Fruit fly (Drosophila melanogaster) whole organism, embryonic: ENCODE data around the gene Gs1l.
A peak's percentile ranks its signal among the peaks of the same experiment; 100 is the strongest.

ENCODE experiments used
- B-H1 ChIP-seq: fragments of 200-800 bp; sonication (Bioruptor generic); IDR thresholded peaks from 3 replicates; pipeline ENCODE4 v1.3.6; 2022; ENCODE audit warnings: missing biosample characterization, missing genetic modification characterization
- B-H2 ChIP-seq: fragments of 200-800 bp; sonication (Bioruptor generic); optimal IDR thresholded peaks from 2 replicates; lab custom pipeline; 2018; ENCODE audit warnings: missing biosample characterization, mild to moderate bottlenecking, missing genetic modification characterization
- CG10209 ChIP-seq: fragments of 200-800 bp; sonication (Bioruptor generic); optimal IDR thresholded peaks from 3 replicates; lab custom pipeline; 2017; ENCODE audit warnings: missing biosample characterization, mild to moderate bottlenecking, missing genetic modification characterization, missing genetic modification reagents
- CG13123 ChIP-seq: fragments of 200-800 bp; sonication (Bioruptor generic); optimal IDR thresholded peaks from 2 replicates; lab custom pipeline; 2016; ENCODE audit warnings: missing biosample characterization, missing genetic modification characterization
- CG13775 ChIP-seq: fragments of 200-800 bp; sonication (Bioruptor generic); optimal IDR thresholded peaks from 3 replicates; lab custom pipeline; 2017; ENCODE audit warnings: missing biosample characterization, mild to moderate bottlenecking, missing genetic modification characterization
- CG13894 ChIP-seq: fragments of 200-800 bp; sonication (Bioruptor generic); optimal IDR thresholded peaks from 3 replicates; lab custom pipeline; 2018; ENCODE audit warnings: missing biosample characterization, mild to moderate bottlenecking, missing genetic modification characterization, moderate library complexity
- CG15601 ChIP-seq: fragments of 200-800 bp; sonication (Bioruptor generic); optimal IDR thresholded peaks from 3 replicates; lab custom pipeline; 2019; ENCODE audit warnings: missing biosample characterization, mild to moderate bottlenecking, missing genetic modification characterization, moderate library complexity
- CG1647 ChIP-seq: fragments of 200-800 bp; sonication (Bioruptor generic); optimal IDR thresholded peaks from 3 replicates; lab custom pipeline; 2016; ENCODE audit warnings: missing biosample characterization, missing genetic modification characterization
- CG17912 ChIP-seq: fragments of 200-800 bp; sonication (Bioruptor generic); optimal IDR thresholded peaks from 2 replicates; lab custom pipeline; 2018; ENCODE audit warnings: missing biosample characterization, mild to moderate bottlenecking, missing genetic modification characterization
- CG2199 ChIP-seq: fragments of 200-800 bp; sonication (Bioruptor generic); IDR thresholded peaks from 3 replicates; pipeline ENCODE4 v1.3.6; 2022; ENCODE audit warnings: missing biosample characterization, missing genetic modification characterization
- CG2678 ChIP-seq: fragments of 200-800 bp; sonication (Bioruptor generic); optimal IDR thresholded peaks from 3 replicates; lab custom pipeline; 2019; ENCODE audit warnings: missing biosample characterization, mild to moderate bottlenecking, missing genetic modification characterization, moderate library complexity
- CG3726 ChIP-seq: fragments of 200-800 bp; sonication (Bioruptor generic); IDR thresholded peaks from 3 replicates; pipeline ENCODE4, ENCODE4 v1.3.6; 2022; ENCODE audit warnings: missing biosample characterization, missing genetic modification characterization
- CG42726 ChIP-seq: fragments of 200-800 bp; sonication (Bioruptor generic); IDR thresholded peaks from 2 replicates; pipeline ENCODE4 v1.3.6; 2022; ENCODE audit warnings: missing biosample characterization, missing genetic modification characterization; ENCODE audit not compliant: partially characterized antibody
- CG4360 ChIP-seq: fragments of 200-800 bp; sonication (Bioruptor generic); IDR thresholded peaks from 2 replicates; pipeline ENCODE4 v1.3.6; 2022; ENCODE audit warnings: missing biosample characterization, missing genetic modification characterization
- CG7745 ChIP-seq: fragments of 200-800 bp; sonication (Bioruptor generic); optimal IDR thresholded peaks from 2 replicates; lab custom pipeline; 2018; ENCODE audit warnings: missing biosample characterization, mild to moderate bottlenecking, missing genetic modification characterization, moderate library complexity
- CG8924 ChIP-seq: fragments of 200-800 bp; optimal IDR thresholded peaks from 3 replicates; lab custom pipeline; 2019; ENCODE audit warnings: missing biosample characterization, mild to moderate bottlenecking, missing genetic modification characterization, moderate library complexity
- Dbx ChIP-seq: fragments of 200-800 bp; sonication (Bioruptor generic); IDR thresholded peaks from 3 replicates; pipeline ENCODE4 v1.3.6; 2022; ENCODE audit warnings: missing biosample characterization, missing genetic modification characterization
- Dfd ChIP-seq, 2 experiments: fragments of >200 bp; optimal IDR thresholded peaks; 2 replicates each; lab custom pipeline; 2017; ENCODE audit warnings: missing biosample characterization in 2 of 2, missing genetic modification characterization in 2 of 2
- Drgx ChIP-seq: fragments of 200-800 bp; sonication (Bioruptor generic); IDR thresholded peaks from 2 replicates; pipeline ENCODE4 v1.3.6; 2022; ENCODE audit warnings: missing biosample characterization, missing genetic modification characterization
- Ets65A ChIP-seq: fragments of 200-800 bp; sonication (Bioruptor generic); peaks from one replicate; lab custom pipeline; 2016; ENCODE audit warnings: missing biosample characterization, missing genetic modification characterization
- HmgZ ChIP-seq: fragments of 200-800 bp; sonication (Bioruptor generic); optimal IDR thresholded peaks from 2 replicates; lab custom pipeline; 2018; ENCODE audit warnings: missing biosample characterization, mild to moderate bottlenecking, missing genetic modification characterization
- Kr ChIP-seq: fragments of 200-800 bp; sonication (Bioruptor generic); optimal IDR thresholded peaks from 2 replicates; lab custom pipeline; 2017; ENCODE audit warnings: missing biosample characterization, mild to moderate bottlenecking, missing genetic modification characterization
- Mrtf ChIP-seq: fragments of 200-800 bp; sonication (Bioruptor generic); IDR thresholded peaks from 3 replicates; pipeline ENCODE4 v1.3.6; 2022; ENCODE audit warnings: missing biosample characterization, missing genetic modification characterization
- NK7.1 ChIP-seq: fragments of 200-800 bp; sonication (Bioruptor generic); optimal IDR thresholded peaks from 3 replicates; lab custom pipeline; 2016; ENCODE audit warnings: missing biosample characterization, missing genetic modification characterization
- Pdp1 ChIP-seq, 2 experiments: fragments of 200-800 bp; sonication (Bioruptor generic); optimal IDR thresholded peaks; 3 replicates each; lab custom pipeline; 2016; ENCODE audit warnings: missing biosample characterization in 2 of 2, missing genetic modification characterization in 2 of 2, mild to moderate bottlenecking in 1 of 2, moderate library complexity in 1 of 2
- Sox100B ChIP-seq: fragments of 200-800 bp; sonication (Bioruptor generic); optimal IDR thresholded peaks from 3 replicates; lab custom pipeline; 2018; ENCODE audit warnings: missing biosample characterization, mild to moderate bottlenecking, missing genetic modification characterization
- Ssrp ChIP-seq: fragments of 200-800 bp; sonication (Bioruptor generic); optimal IDR thresholded peaks from 2 replicates; lab custom pipeline; 2018; ENCODE audit warnings: missing biosample characterization, mild to moderate bottlenecking, missing genetic modification characterization, moderate library complexity
- Tbp ChIP-seq: fragments of >200 bp; optimal IDR thresholded peaks from 2 replicates; lab custom pipeline; 2018; ENCODE audit warnings: missing biosample characterization, missing genetic modification characterization
- Trl ChIP-seq, 3 experiments: fragments of >200 bp in 2 of 3; fragments of 200-800 bp in 1 of 3; sonication (Bioruptor generic) in 1 of 3; optimal IDR thresholded peaks; 2 replicates in 1 of 3; 3 replicates in 2 of 3; lab custom pipeline; 2016 to 2017; ENCODE audit warnings: missing biosample characterization in 1 of 3, missing genetic modification characterization in 1 of 3
- cato ChIP-seq: fragments of 200-800 bp; sonication (Bioruptor generic); optimal IDR thresholded peaks from 2 replicates; lab custom pipeline; 2016; ENCODE audit warnings: missing biosample characterization, missing genetic modification characterization, borderline replicate concordance
- dimm ChIP-seq: fragments of 200-800 bp; sonication (Bioruptor generic); IDR thresholded peaks from 2 replicates; pipeline ENCODE4 v1.3.6; 2022; ENCODE audit warnings: missing biosample characterization, missing genetic modification characterization
- dm ChIP-seq: fragments of 200-800 bp; sonication (Bioruptor generic); optimal IDR thresholded peaks from 3 replicates; lab custom pipeline; 2016; ENCODE audit warnings: missing biosample characterization, missing genetic modification characterization
- dmrt11E ChIP-seq: fragments of 200-800 bp; sonication (Bioruptor generic); optimal IDR thresholded peaks from 3 replicates; lab custom pipeline; 2018; ENCODE audit warnings: missing biosample characterization, mild to moderate bottlenecking, missing genetic modification characterization, moderate library complexity
- dpn ChIP-seq, 2 experiments: fragments of 200-800 bp; sonication (Bioruptor generic); optimal IDR thresholded peaks; 3 replicates each; lab custom pipeline; 2016; ENCODE audit warnings: missing biosample characterization in 2 of 2, missing genetic modification characterization in 2 of 2
- eve ChIP-seq, 2 experiments: fragments of >200 bp; optimal IDR thresholded peaks; 2 replicates each; lab custom pipeline; 2017; ENCODE audit warnings: missing biosample characterization in 2 of 2, missing genetic modification characterization in 2 of 2
- gem ChIP-seq: fragments of 200-800 bp; sonication (Bioruptor generic); optimal IDR thresholded peaks from 2 replicates; lab custom pipeline; 2019; ENCODE audit warnings: missing biosample characterization, mild to moderate bottlenecking, missing genetic modification characterization, moderate library complexity
- gsb-n ChIP-seq: fragments of 200-800 bp; sonication (Bioruptor generic); optimal IDR thresholded peaks from 3 replicates; lab custom pipeline; 2018; ENCODE audit warnings: missing biosample characterization, mild to moderate bottlenecking, missing genetic modification characterization
- ind ChIP-seq: fragments of 200-800 bp; sonication (Bioruptor generic); optimal IDR thresholded peaks from 3 replicates; lab custom pipeline; 2016; ENCODE audit warnings: missing biosample characterization, missing genetic modification characterization
- lov ChIP-seq, 2 experiments: fragments of 200-800 bp in 1 of 2; fragments of >200 bp in 1 of 2; sonication (Bioruptor generic) in 1 of 2; IDR thresholded peaks in 1 of 2; optimal IDR thresholded peaks in 1 of 2; 2 replicates in 1 of 2; 3 replicates in 1 of 2; pipeline versions ENCODE4 v1.3.6 to Lab custom; 2017 to 2022; ENCODE audit warnings: missing biosample characterization in 1 of 2, missing genetic modification characterization in 1 of 2
- odd ChIP-seq: fragments of 200-800 bp; sonication (Bioruptor generic); optimal IDR thresholded peaks from 2 replicates; lab custom pipeline; 2017; ENCODE audit warnings: missing biosample characterization, mild to moderate bottlenecking, missing genetic modification characterization
- schlank ChIP-seq: fragments of 200-800 bp; sonication (Bioruptor generic); optimal IDR thresholded peaks from 2 replicates; lab custom pipeline; 2018; ENCODE audit warnings: missing biosample characterization, mild to moderate bottlenecking, missing genetic modification characterization
- sisA ChIP-seq: fragments of 200-800 bp; sonication (Bioruptor generic); IDR thresholded peaks from 2 replicates; pipeline ENCODE4 v1.3.6; 2022; ENCODE audit warnings: missing biosample characterization, missing genetic modification characterization
- stwl ChIP-seq: fragments of 200-800 bp; sonication (Bioruptor generic); optimal IDR thresholded peaks from 3 replicates; lab custom pipeline; 2018; ENCODE audit warnings: missing biosample characterization, mild to moderate bottlenecking, missing genetic modification characterization, moderate library complexity
- toy ChIP-seq: fragments of 200-800 bp; sonication (Bioruptor generic); IDR thresholded peaks from 2 replicates; pipeline ENCODE4 v1.3.6; 2022; ENCODE audit warnings: missing biosample characterization, missing genetic modification characterization
- tx ChIP-seq: fragments of 200-800 bp; sonication (Bioruptor generic); optimal IDR thresholded peaks from 2 replicates; lab custom pipeline; 2016; ENCODE audit warnings: missing biosample characterization, missing genetic modification characterization
- vnd ChIP-seq: fragments of 200-800 bp; sonication (Bioruptor generic); IDR thresholded peaks from 3 replicates; pipeline ENCODE4 v1.3.6; 2022; ENCODE audit warnings: missing biosample characterization, missing genetic modification characterization; ENCODE audit not compliant: partially characterized antibody

Gs1l gene

DNA sequence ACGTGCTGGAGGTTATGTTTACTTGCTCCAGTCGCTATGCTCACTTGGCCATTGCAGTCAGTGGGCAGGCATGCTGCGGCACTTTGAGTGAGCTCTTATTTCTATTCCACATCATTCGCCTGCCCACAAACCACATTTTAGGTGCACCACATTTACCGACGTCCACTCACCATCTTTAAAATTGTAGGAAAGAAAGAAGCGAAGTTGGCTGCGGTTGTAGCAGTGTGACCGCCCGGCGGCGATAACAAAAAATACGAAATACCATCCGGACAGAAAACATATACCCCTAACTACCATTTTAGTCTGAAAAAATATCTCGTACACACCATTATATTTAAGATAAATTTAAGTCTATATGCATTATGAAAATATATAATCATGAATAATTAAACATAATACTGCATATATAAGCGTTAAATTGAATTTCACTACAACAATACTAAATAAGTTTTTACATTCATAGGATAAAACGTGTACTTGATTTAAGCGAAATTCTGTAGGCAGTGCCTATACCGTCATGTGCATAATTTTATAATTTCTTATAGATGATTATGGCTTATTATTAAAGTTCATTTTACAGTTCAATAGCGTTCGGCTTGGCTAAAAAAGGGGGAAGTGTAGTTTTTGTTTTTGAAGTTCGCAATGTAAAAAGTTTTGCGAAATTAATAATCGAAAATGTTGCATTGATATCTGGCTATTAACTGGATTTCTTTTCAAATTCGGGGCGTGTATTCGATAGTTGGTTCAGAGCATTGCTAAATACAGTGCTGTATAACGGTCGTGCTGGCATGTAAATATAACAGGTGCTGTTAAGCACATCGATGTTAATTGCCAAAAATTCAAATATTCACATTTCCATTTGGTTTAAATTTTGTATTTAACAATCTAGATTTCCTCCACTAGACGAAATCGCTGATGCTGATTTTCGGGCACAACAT, 1.8 kb upstream of the Gs1l start, which contains the start of gene RpL27A (continued):
- TF ChIP-seq CG4360 (GFP tag; lab: Robert Waterston, UW) (peak; percentile 58; the same call in 1 of the 2 replicates), Ets65A (GFP tag; lab: Kevin White, UChicago) (peak; percentile 96), CG7745 (peak; percentile 39), schlank (peak; percentile 84), CG17912 (GFP tag; lab: Kevin White, UChicago) (peak; percentile 94), NK7.1 (GFP tag; lab: Kevin White, UChicago) (peak; percentile 55), Sox100B (GFP tag; lab: Kevin White, UChicago) (peak; percentile 68), lov (optimal IDR thresholded peaks at IDR 0.05; lab: Kevin White, UChicago) (no peak), lov (GFP tag; IDR thresholded peaks at IDR 0.05; lab: Robert Waterston, UW) (peak; percentile 79; the same call in 2 of the 3 replicates), CG8924 (peak; percentile 78), B-H2 (GFP tag; lab: Kevin White, UChicago) (peak; percentile 90), CG10209 (GFP tag; lab: Kevin White, UChicago) (peak; percentile 84), stwl (peak; percentile 42), Mrtf (GFP tag; lab: Robert Waterston, UW) (peak; percentile 43; the same call in 1 of the 3 replicates), CG13123 (peak; percentile 99), dm (GFP tag; lab: Kevin White, UChicago) (peak; percentile 97), tx (GFP tag; lab: Kevin White, UChicago) (no peak), HmgZ (peak; percentile 75), Trl (optimal IDR thresholded peaks at IDR 0.05; lab: Kevin White, UChicago) (no peak), Trl (GFP tag; optimal IDR thresholded peaks at IDR 0.05; lab: Kevin White, UChicago) (peak; percentile 86), Tbp (GFP tag; lab: Kevin White, UChicago) (no peak), dmrt11E (tag; lab: Kevin White, UChicago) (peak; percentile 58), CG15601 (tag; lab: Kevin White, UChicago) (peak; percentile 80), CG13894 (tag; lab: Kevin White, UChicago) (peak; percentile 72), gsb-n (tag; lab: Kevin White, UChicago) (peak; percentile 80), sisA (GFP tag; lab: Robert Waterston, UW) (peak; percentile 54; the same call in 1 of the 2 replicates), Dbx (GFP tag; lab: Robert Waterston, UW) (peak; percentile 89), CG3726 (GFP tag; lab: Robert Waterston, UW) (0 out of 3 replicates have a peak, but pooled peaks have one; percentile 44), Pdp1 (GFP tag; optimal IDR thresholded peaks at IDR 0.05; lab: Kevin White, UChicago) (peak; percentile 29 to 62), CG1647 (GFP tag; lab: Kevin White, UChicago) (peak; percentile 60), CG13775 (GFP tag; lab: Kevin White, UChicago) (peak; percentile 82), dpn (GFP tag; optimal IDR thresholded peaks at IDR 0.05; lab: Kevin White, UChicago) (peak; percentile 67 to 68), B-H1 (GFP tag; lab: Robert Waterston, UW) (peak; percentile 71; the same call in 2 of the 3 replicates), Ssrp (tag; lab: Kevin White, UChicago) (peak; percentile 43), gem (peak; percentile 81), odd (GFP tag; lab: Kevin White, UChicago) (peak; percentile 85), CG42726 (peak; percentile 53; the same call in 1 of the 2 replicates), Drgx (GFP tag; lab: Robert Waterston, UW) (no peak), cato (GFP tag; lab: Kevin White, UChicago) (peak; percentile 31), Kr (GFP tag; lab: Kevin White, UChicago) (no peak), ind (GFP tag; lab: Kevin White, UChicago) (peak; percentile 32), CG2199 (GFP tag; lab: Robert Waterston, UW) (0 out of 3 replicates have a peak, but pooled peaks have one; percentile 37), dimm (peak; percentile 49; the same call in 1 of the 2 replicates), toy (GFP tag; lab: Robert Waterston, UW) (no peak; the same call in 1 of the 2 replicates), CG2678 (peak; percentile 68), Dfd (GFP tag; optimal IDR thresholded peaks at IDR 0.05; lab: Kevin White, UChicago) (peak in 1 of 2 experiments; percentile 62), eve (GFP tag; optimal IDR thresholded peaks at IDR 0.05; lab: Kevin White, UChicago) (no peak), vnd (GFP tag; lab: Robert Waterston, UW) (peak; percentile 47; the same call in 1 of the 3 replicates)
